Worm (Caenorhabditis elegans) whole organism, midembryonic: ENCODE measurements around the gene K05F1.9.

Source experiments
- T22C8.4 ChIP-seq: fragments of 200-800 bp; sonication (Bioruptor generic); IDR thresholded peaks from 2 replicates; pipeline ENCODE4 v1.3.6; 2022; ENCODE audit warnings: missing genetic modification characterization, missing compliant biosample characterization
- cog-1 ChIP-seq: sonication (generic microtip); optimal IDR thresholded peaks from 2 replicates; lab custom pipeline; 2016; ENCODE audit warnings: missing genetic modification characterization, missing compliant biosample characterization
- flt-1 ChIP-seq: fragments of 200-800 bp; sonication (Bioruptor generic); IDR thresholded peaks from 2 replicates; pipeline ENCODE4 v1.3.6; 2022; ENCODE audit warnings: missing genetic modification characterization, missing compliant biosample characterization
- med-1 ChIP-seq: sonication (generic microtip); optimal IDR thresholded peaks from 2 replicates; lab custom pipeline; 2017; ENCODE audit warnings: missing genetic modification characterization, mild to moderate bottlenecking, missing compliant biosample characterization, antibody characterized with exemption, missing genetic modification reagents; ENCODE audit not compliant: insufficient read depth
- ref-1 ChIP-seq: fragments of 200-800 bp; sonication (Bioruptor generic); conservative IDR thresholded peaks from 2 replicates; pipeline ENCODE4 v1.3.6; 2022; ENCODE audit warnings: missing genetic modification reagents, missing genetic modification characterization, missing compliant biosample characterization
- ztf-23 ChIP-seq: fragments of 200-800 bp; sonication (Bioruptor generic); IDR thresholded peaks from 2 replicates; pipeline ENCODE4 v1.3.6; 2022; ENCODE audit warnings: missing genetic modification reagents, missing genetic modification characterization, missing compliant biosample characterization
- ztf-29 ChIP-seq: fragments of 200-800 bp; sonication (Bioruptor generic); IDR thresholded peaks from 2 replicates; pipeline ENCODE4 v1.3.6; 2022; ENCODE audit warnings: missing genetic modification reagents, missing genetic modification characterization, missing compliant biosample characterization

- TF ChIP-seq ztf-29 (GFP tag; lab: Robert Waterston, UW) (no peak), T22C8.4 (no peak), med-1 (GFP tag; lab: Kevin White, UChicago) (no peak), cog-1 (no peak), flt-1 (no peak), ref-1 (GFP tag; lab: Robert Waterston, UW) (no peak), ztf-23 (no peak)
These were observed 44.5 kb upstream of the K05F1.9 start, which contains the start of the genes ZK1248.17 and H41C03.3 for ce11 chrII:5845441-5845840.
